Fruit fly (Drosophila melanogaster) whole organism, embryonic: Measurements from ENCODE around the gene Fdx1.
A peak's percentile ranks its signal among the peaks of the same experiment; 100 is the strongest.

Source experiments
- Adf1 ChIP-seq: fragments of 200-800 bp; sonication (Bioruptor generic); IDR thresholded peaks from 2 replicates; pipeline ENCODE4 v1.3.6; 2022; ENCODE audit warnings: missing biosample characterization, missing genetic modification characterization
- Asciz ChIP-seq: fragments of 200-800 bp; sonication (Bioruptor generic); optimal IDR thresholded peaks from 2 replicates; lab custom pipeline; 2017; ENCODE audit warnings: missing biosample characterization, mild to moderate bottlenecking, missing genetic modification characterization, missing genetic modification reagents
- Atf3 ChIP-seq: fragments of 200-800 bp; sonication (Bioruptor generic); optimal IDR thresholded peaks from 3 replicates; lab custom pipeline; 2016; ENCODE audit warnings: missing biosample characterization, missing genetic modification characterization
- CG11247 ChIP-seq: fragments of 200-800 bp; sonication (Bioruptor generic); IDR thresholded peaks from 2 replicates; pipeline ENCODE4 v1.3.6; 2022; ENCODE audit warnings: missing biosample characterization, missing genetic modification characterization
- CG13123 ChIP-seq: fragments of 200-800 bp; sonication (Bioruptor generic); optimal IDR thresholded peaks from 2 replicates; lab custom pipeline; 2016; ENCODE audit warnings: missing biosample characterization, missing genetic modification characterization
- CG13624 ChIP-seq: fragments of 200-800 bp; sonication (Bioruptor generic); optimal IDR thresholded peaks from 2 replicates; lab custom pipeline; 2016; ENCODE audit warnings: missing biosample characterization, missing genetic modification characterization
- CG15011 ChIP-seq: fragments of 200-800 bp; sonication (Bioruptor generic); optimal IDR thresholded peaks from 3 replicates; lab custom pipeline; 2018; ENCODE audit warnings: missing biosample characterization, mild to moderate bottlenecking, missing genetic modification characterization
- CG15073 ChIP-seq: fragments of 200-800 bp; sonication (Bioruptor generic); optimal IDR thresholded peaks from 2 replicates; lab custom pipeline; 2016; ENCODE audit warnings: missing biosample characterization, missing genetic modification characterization
- CG16779 ChIP-seq: fragments of 200-800 bp; sonication (Bioruptor generic); IDR thresholded peaks from 2 replicates; pipeline ENCODE4 v1.3.6; 2022; ENCODE audit warnings: missing biosample characterization, missing genetic modification characterization
- CG16815 ChIP-seq: fragments of 200-800 bp; sonication (Bioruptor generic); optimal IDR thresholded peaks from 3 replicates; lab custom pipeline; 2017; ENCODE audit warnings: missing biosample characterization, mild to moderate bottlenecking, missing genetic modification characterization
- CG17328 ChIP-seq: fragments of 200-800 bp; sonication (Bioruptor generic); IDR thresholded peaks from 2 replicates; pipeline ENCODE4 v1.3.6; 2022; ENCODE audit warnings: missing biosample characterization, missing genetic modification characterization
- CG17568 ChIP-seq: fragments of 200-800 bp; sonication (Bioruptor generic); optimal IDR thresholded peaks from 2 replicates; lab custom pipeline; 2018; ENCODE audit warnings: missing biosample characterization, mild to moderate bottlenecking, missing genetic modification characterization, moderate library complexity
- CG18476 ChIP-seq: fragments of 200-800 bp; sonication (Bioruptor generic); optimal IDR thresholded peaks from 2 replicates; lab custom pipeline; 2016; ENCODE audit warnings: missing biosample characterization, mild to moderate bottlenecking, missing genetic modification characterization
- CG2875 ChIP-seq: fragments of 200-800 bp; sonication (Bioruptor generic); optimal IDR thresholded peaks from 2 replicates; lab custom pipeline; 2017; ENCODE audit warnings: missing biosample characterization, mild to moderate bottlenecking, missing genetic modification characterization, missing genetic modification reagents
- CG30020 ChIP-seq: fragments of 200-800 bp; optimal IDR thresholded peaks from 2 replicates; lab custom pipeline; 2019; ENCODE audit warnings: missing biosample characterization, mild to moderate bottlenecking, missing genetic modification characterization, moderate library complexity
- CG31224 ChIP-seq: fragments of 200-800 bp; sonication (Bioruptor generic); IDR thresholded peaks from 2 replicates; pipeline ENCODE4 v1.3.6; 2022; ENCODE audit warnings: missing biosample characterization, missing genetic modification characterization
- CG32772 ChIP-seq: fragments of 200-800 bp; sonication (Bioruptor generic); IDR thresholded peaks from 2 replicates; pipeline ENCODE4 v1.3.6; 2022; ENCODE audit warnings: missing biosample characterization, missing genetic modification characterization
- CG5953 ChIP-seq: fragments of 200-800 bp; sonication (Bioruptor generic); IDR thresholded peaks from 2 replicates; pipeline ENCODE4 v1.3.6; 2022; ENCODE audit warnings: missing biosample characterization, missing genetic modification characterization
- CG6791 ChIP-seq: fragments of 200-800 bp; sonication (Bioruptor generic); IDR thresholded peaks from 3 replicates; pipeline ENCODE4 v1.3.6; 2022; ENCODE audit warnings: missing biosample characterization, missing genetic modification characterization; ENCODE audit not compliant: partially characterized antibody
- CG7928 ChIP-seq: fragments of 200-800 bp; sonication (Bioruptor generic); optimal IDR thresholded peaks from 2 replicates; lab custom pipeline; 2017; ENCODE audit warnings: missing biosample characterization, mild to moderate bottlenecking, missing genetic modification characterization
- CG9876 ChIP-seq: fragments of 200-800 bp; sonication (Bioruptor generic); optimal IDR thresholded peaks from 2 replicates; lab custom pipeline; 2016; ENCODE audit warnings: missing biosample characterization, missing genetic modification characterization
- Dp ChIP-seq: fragments of 200-800 bp; sonication (Bioruptor generic); optimal IDR thresholded peaks from 2 replicates; lab custom pipeline; 2018; ENCODE audit warnings: missing biosample characterization, mild to moderate bottlenecking, missing genetic modification characterization, moderate library complexity
- E2f1 ChIP-seq: fragments of 200-800 bp; sonication (Bioruptor generic); IDR thresholded peaks from 2 replicates; pipeline ENCODE4 v1.3.6; 2022; ENCODE audit warnings: missing biosample characterization, missing genetic modification characterization
- Fer1 ChIP-seq: fragments of 200-800 bp; sonication (Bioruptor generic); optimal IDR thresholded peaks from 2 replicates; lab custom pipeline; 2017; ENCODE audit warnings: missing biosample characterization, mild to moderate bottlenecking, missing genetic modification characterization
- HLH3B ChIP-seq: fragments of 200-800 bp; sonication (Bioruptor generic); IDR thresholded peaks from 2 replicates; pipeline ENCODE4 v1.3.6; 2022; ENCODE audit warnings: missing biosample characterization, missing genetic modification characterization
- Hmx ChIP-seq: fragments of 200-800 bp; sonication (Bioruptor generic); optimal IDR thresholded peaks from 2 replicates; lab custom pipeline; 2016; ENCODE audit warnings: missing biosample characterization, missing genetic modification characterization
- Hr39 ChIP-seq: fragments of >200 bp; optimal IDR thresholded peaks from 2 replicates; lab custom pipeline; 2017
- Jarid2 ChIP-seq: fragments of 200-800 bp; sonication (Bioruptor generic); optimal IDR thresholded peaks from 3 replicates; lab custom pipeline; 2017; ENCODE audit warnings: mild to moderate bottlenecking, missing biosample characterization, missing genetic modification reagents, missing genetic modification characterization
- MESR4 ChIP-seq: fragments of 200-800 bp; sonication (Bioruptor generic); optimal IDR thresholded peaks from 2 replicates; lab custom pipeline; 2018; ENCODE audit warnings: missing biosample characterization, mild to moderate bottlenecking, missing genetic modification characterization, moderate library complexity
- Nf-YB ChIP-seq: fragments of 200-800 bp; sonication (Bioruptor generic); optimal IDR thresholded peaks from 3 replicates; lab custom pipeline; 2019; ENCODE audit warnings: missing biosample characterization, mild to moderate bottlenecking, missing genetic modification characterization, moderate library complexity
- Side ChIP-seq: fragments of 200-800 bp; sonication (Bioruptor generic); optimal IDR thresholded peaks from 2 replicates; lab custom pipeline; 2016; ENCODE audit warnings: missing biosample characterization, missing genetic modification characterization
- Xrp1 ChIP-seq: fragments of 200-800 bp; sonication (Bioruptor generic); IDR thresholded peaks from 2 replicates; pipeline ENCODE4 v1.3.6; 2022; ENCODE audit warnings: missing biosample characterization, missing genetic modification characterization
- bowl ChIP-seq: fragments of 200-800 bp; sonication (Bioruptor generic); IDR thresholded peaks from 2 replicates; pipeline ENCODE4 v1.3.6; 2022; ENCODE audit warnings: missing biosample characterization, missing genetic modification characterization
- chinmo ChIP-seq: fragments of 200-800 bp; sonication (Bioruptor generic); IDR thresholded peaks from 4 replicates; pipeline ENCODE4 v1.3.6; 2022; ENCODE audit warnings: missing biosample characterization, missing genetic modification characterization; ENCODE audit not compliant: partially characterized antibody
- ems ChIP-seq: fragments of 200-800 bp; sonication (Bioruptor generic); optimal IDR thresholded peaks from 3 replicates; lab custom pipeline; 2016; ENCODE audit warnings: missing biosample characterization, missing genetic modification characterization
- fd3F ChIP-seq: fragments of 200-800 bp; sonication (Bioruptor generic); optimal IDR thresholded peaks from 2 replicates; lab custom pipeline; 2018; ENCODE audit warnings: missing biosample characterization, mild to moderate bottlenecking, missing genetic modification characterization, moderate library complexity
- gem ChIP-seq: fragments of 200-800 bp; sonication (Bioruptor generic); optimal IDR thresholded peaks from 2 replicates; lab custom pipeline; 2019; ENCODE audit warnings: missing biosample characterization, mild to moderate bottlenecking, missing genetic modification characterization, moderate library complexity
- gsb ChIP-seq: fragments of 200-800 bp; sonication (Bioruptor generic); IDR thresholded peaks from 2 replicates; pipeline ENCODE4 v1.3.6; 2022; ENCODE audit warnings: missing biosample characterization, missing genetic modification characterization
- kah ChIP-seq: fragments of 200-800 bp; sonication (Bioruptor generic); optimal IDR thresholded peaks from 2 replicates; lab custom pipeline; 2018; ENCODE audit warnings: missing biosample characterization, mild to moderate bottlenecking, missing genetic modification characterization
- knrl ChIP-seq: fragments of 200-800 bp; sonication (Bioruptor generic); IDR thresholded peaks from 3 replicates; pipeline ENCODE4 v1.3.6; 2022; ENCODE audit warnings: missing biosample characterization, missing genetic modification characterization; ENCODE audit not compliant: partially characterized antibody
- mam ChIP-seq: fragments of 200-800 bp; sonication (Bioruptor generic); optimal IDR thresholded peaks from 3 replicates; lab custom pipeline; 2016; ENCODE audit warnings: missing biosample characterization, missing genetic modification characterization
- mirr ChIP-seq: fragments of 200-800 bp; sonication (Bioruptor generic); optimal IDR thresholded peaks from 3 replicates; lab custom pipeline; 2018; ENCODE audit warnings: missing biosample characterization, mild to moderate bottlenecking, missing genetic modification characterization
- nau ChIP-seq: fragments of 200-800 bp; sonication (Bioruptor generic); optimal IDR thresholded peaks from 3 replicates; lab custom pipeline; 2017; ENCODE audit warnings: missing biosample characterization, mild to moderate bottlenecking, missing genetic modification characterization, missing genetic modification reagents
- otp ChIP-seq: fragments of 200-800 bp; sonication (Bioruptor generic); IDR thresholded peaks from 3 replicates; pipeline ENCODE4, ENCODE4 v1.3.6; 2022; ENCODE audit warnings: missing biosample characterization, missing genetic modification characterization
- p53 ChIP-seq: fragments of 200-800 bp; sonication (Bioruptor generic); optimal IDR thresholded peaks from 2 replicates; lab custom pipeline; 2016; ENCODE audit warnings: missing biosample characterization, missing genetic modification characterization
- repo ChIP-seq: fragments of 200-800 bp; sonication (Bioruptor generic); optimal IDR thresholded peaks from 2 replicates; lab custom pipeline; 2016; ENCODE audit warnings: missing biosample characterization, missing genetic modification characterization
- run ChIP-seq: fragments of 200-800 bp; sonication (Bioruptor generic); optimal IDR thresholded peaks from 3 replicates; lab custom pipeline; 2018; ENCODE audit warnings: missing biosample characterization, mild to moderate bottlenecking, missing genetic modification characterization
- scrt ChIP-seq: fragments of 200-800 bp; sonication (Bioruptor generic); optimal IDR thresholded peaks from 2 replicates; lab custom pipeline; 2018; ENCODE audit warnings: missing biosample characterization, mild to moderate bottlenecking, missing genetic modification characterization, moderate library complexity
- sna ChIP-seq: fragments of 200-800 bp; sonication (Bioruptor generic); IDR thresholded peaks from 2 replicates; pipeline ENCODE4 v1.3.6; 2022; ENCODE audit warnings: missing biosample characterization, missing genetic modification characterization; ENCODE audit not compliant: partially characterized antibody
- so ChIP-seq: fragments of 200-800 bp; sonication (Bioruptor generic); IDR thresholded peaks from 3 replicates; pipeline ENCODE4 v1.3.6; 2022; ENCODE audit warnings: missing biosample characterization, missing genetic modification characterization
- sob ChIP-seq: fragments of 200-800 bp; sonication (Bioruptor generic); IDR thresholded peaks from 2 replicates; pipeline ENCODE4 v1.3.6; 2022; ENCODE audit warnings: missing biosample characterization, missing genetic modification characterization

The Fdx1 gene

dm6 chr3L:9360217-9360692 is 10.8 kb downstream of the Fdx1 start, which contains the start of gene Pdxk (continued):
- no peak for TF ChIP-seq ems
- peak; percentile 38; the same call in 1 of the 2 replicates for TF ChIP-seq sob (GFP tag; lab: Robert Waterston, UW)
- TF ChIP-seq HLH3B (GFP tag; lab: Robert Waterston, UW) = no peak
- no peak for TF ChIP-seq CG5953 (GFP tag; lab: Robert Waterston, UW)
- TF ChIP-seq chinmo = peak; percentile 77; the same call in 3 of the 4 replicates
- TF ChIP-seq scrt = no peak
- no peak for TF ChIP-seq Side (GFP tag; lab: Kevin White, UChicago)
- no peak for TF ChIP-seq Asciz (GFP tag; lab: Kevin White, UChicago)
- peak; percentile 96 for TF ChIP-seq mirr (GFP tag; lab: Kevin White, UChicago)
- TF ChIP-seq CG2875 (GFP tag; lab: Kevin White, UChicago) = no peak
- TF ChIP-seq run = no peak
- TF ChIP-seq CG31224 (GFP tag; lab: Robert Waterston, UW) = no peak
- TF ChIP-seq Atf3 (GFP tag; lab: Kevin White, UChicago) = no peak
- TF ChIP-seq Hr39 = no peak
- no peak for TF ChIP-seq CG11247 (GFP tag; lab: Robert Waterston, UW)
- TF ChIP-seq bowl (GFP tag; lab: Robert Waterston, UW) = no peak
- TF ChIP-seq Jarid2 (GFP tag; lab: Kevin White, UChicago) = peak; percentile 24
- TF ChIP-seq sna (GFP tag; lab: Robert Waterston, UW) = 0 out of 2 replicates have a peak, but pooled peaks have one; percentile 34
- TF ChIP-seq CG32772 (GFP tag; lab: Robert Waterston, UW) = no peak
- peak; percentile 41 for TF ChIP-seq Dp (GFP tag; lab: Kevin White, UChicago)
- TF ChIP-seq mam (GFP tag; lab: Kevin White, UChicago) = peak; percentile 10
- no peak for TF ChIP-seq CG15073 (GFP tag; lab: Kevin White, UChicago)
- TF ChIP-seq CG17328 (GFP tag; lab: Robert Waterston, UW) = no peak
- TF ChIP-seq gsb (GFP tag; lab: Robert Waterston, UW) = no peak
- no peak for TF ChIP-seq CG16815
- no peak for TF ChIP-seq otp
- TF ChIP-seq CG18476 (GFP tag; lab: Kevin White, UChicago) = no peak
- no peak for TF ChIP-seq CG13624 (GFP tag; lab: Kevin White, UChicago)
- TF ChIP-seq CG15011 (GFP tag; lab: Kevin White, UChicago) = no peak
- no peak for TF ChIP-seq CG30020 (tag; lab: Kevin White, UChicago)
- peak; percentile 53 for TF ChIP-seq MESR4 (GFP tag; lab: Kevin White, UChicago)
- TF ChIP-seq Hmx (GFP tag; lab: Kevin White, UChicago) = no peak
- TF ChIP-seq nau (GFP tag; lab: Kevin White, UChicago) = peak; percentile 46
- TF ChIP-seq CG17568 (GFP tag; lab: Kevin White, UChicago) = peak; percentile 3
- TF ChIP-seq Nf-YB (GFP tag; lab: Kevin White, UChicago) = peak; percentile 47
- no peak for TF ChIP-seq gem
- no peak for TF ChIP-seq fd3F (GFP tag; lab: Kevin White, UChicago)
- no peak for TF ChIP-seq CG7928
- peak; percentile 10; the same call in 1 of the 2 replicates for TF ChIP-seq E2f1
- peak; percentile 63 for TF ChIP-seq kah (GFP tag; lab: Kevin White, UChicago)
- no peak for TF ChIP-seq CG16779
- peak; percentile 40; the same call in 1 of the 3 replicates for TF ChIP-seq so (GFP tag; lab: Robert Waterston, UW)
- no peak for TF ChIP-seq CG13123
- TF ChIP-seq CG6791 (GFP tag; lab: Robert Waterston, UW) = no peak
- TF ChIP-seq knrl (GFP tag; lab: Robert Waterston, UW) = no peak
- TF ChIP-seq Xrp1 (GFP tag; lab: Robert Waterston, UW) = 0 out of 2 replicates have a peak, but pooled peaks have one; percentile 26
- peak; percentile 31 for TF ChIP-seq Fer1 (GFP tag; lab: Kevin White, UChicago)
- no peak for TF ChIP-seq repo (GFP tag; lab: Kevin White, UChicago)
- 0 out of 2 replicates have a peak, but pooled peaks have one; percentile 5 for TF ChIP-seq Adf1
- no peak for TF ChIP-seq CG9876
- TF ChIP-seq p53 (GFP tag; lab: Kevin White, UChicago) = no peak
